Worm (Caenorhabditis elegans): ENCODE results near the gene C27D6.1.

DNA sequence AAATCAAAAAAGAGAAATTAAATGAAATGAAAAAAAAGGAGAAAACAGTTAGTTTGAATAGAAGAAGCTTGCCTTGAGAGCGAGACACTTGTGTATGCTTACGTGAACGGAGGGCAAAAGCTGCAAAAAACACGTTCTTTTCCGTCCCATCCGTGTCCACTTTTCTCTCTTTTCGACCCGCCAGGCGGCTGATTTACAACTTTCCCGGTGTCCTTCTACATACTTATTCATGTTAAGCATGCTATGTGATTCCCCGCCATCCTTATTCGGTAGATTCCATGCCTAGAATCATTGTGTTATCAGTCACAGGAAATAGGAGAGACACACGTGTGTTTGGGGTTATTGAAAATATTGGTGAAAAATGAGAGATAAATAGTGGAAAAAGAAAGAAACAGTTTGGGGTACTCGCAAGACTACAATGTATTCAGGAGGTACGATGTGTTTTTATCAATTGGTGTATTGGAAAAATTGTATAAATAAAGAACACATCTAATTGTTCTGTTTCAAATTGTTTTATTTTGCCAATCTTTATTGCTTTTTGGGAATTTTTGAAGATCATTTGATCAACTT lies 30.5 kb upstream of the C27D6.1 start, which contains the start of gene nas-29:
- TF ChIP-seq egl-27 (tag; optimal IDR thresholded peaks at IDR 0.05): no peak
- peak; percentile 98 for TF ChIP-seq elt-2 (tag; optimal IDR thresholded peaks at IDR 0.05)

Measured in whole organism, L3 larva.